Worm (Caenorhabditis elegans) whole organism, L2 larva: ENCODE data around the gene pgm-3.

ENCODE experiments used
- C34F6.9 ChIP-seq: fragments of 150-350 bp; optimal IDR thresholded peaks from 2 replicates; lab custom pipeline; 2014; ENCODE audit warnings: missing biosample characterization, missing genetic modification characterization
- R02D3.7 ChIP-seq: fragments of 150-350 bp; optimal IDR thresholded peaks from 2 replicates; lab custom pipeline; 2014; ENCODE audit warnings: missing biosample characterization, missing genetic modification characterization
- Y55F3AM.14 ChIP-seq: fragments of 200-800 bp; sonication (Bioruptor generic); optimal IDR thresholded peaks from 2 replicates; lab custom pipeline; 2018; ENCODE audit warnings: mild to moderate bottlenecking, missing genetic modification characterization, missing compliant biosample characterization
- ZK546.5 ChIP-seq: sonication (generic microtip); optimal IDR thresholded peaks from 2 replicates; lab custom pipeline; 2017; ENCODE audit warnings: missing biosample characterization, missing genetic modification characterization
- alr-1 ChIP-seq: fragments of 150-350 bp; optimal IDR thresholded peaks from 2 replicates; lab custom pipeline; 2014; ENCODE audit warnings: missing biosample characterization, missing genetic modification characterization
- aly-2 ChIP-seq: fragments of 150-350 bp; optimal IDR thresholded peaks from 2 replicates; lab custom pipeline; 2014; ENCODE audit warnings: missing biosample characterization, missing genetic modification characterization
- ama-1 ChIP-seq: fragments of 150-350 bp; optimal IDR thresholded peaks from 2 replicates; lab custom pipeline; 2018; ENCODE audit warnings: inconsistent platforms
- ceh-16 ChIP-seq: fragments of 150-350 bp; optimal IDR thresholded peaks from 2 replicates; lab custom pipeline; 2014; ENCODE audit warnings: missing biosample characterization, missing genetic modification characterization
- ceh-82 ChIP-seq: fragments of 150-350 bp; optimal IDR thresholded peaks from 2 replicates; lab custom pipeline; 2014; ENCODE audit warnings: missing biosample characterization, missing genetic modification characterization
- crh-2 ChIP-seq: sonication (generic microtip); optimal IDR thresholded peaks from 2 replicates; lab custom pipeline; 2017; ENCODE audit warnings: missing biosample characterization, missing genetic modification characterization
- dmd-4 ChIP-seq: sonication (generic microtip); optimal IDR thresholded peaks from 2 replicates; lab custom pipeline; 2017; ENCODE audit warnings: missing biosample characterization, missing genetic modification characterization
- egl-27 ChIP-seq: sonication (generic microtip); optimal IDR thresholded peaks from 3 replicates; lab custom pipeline; 2017; ENCODE audit warnings: missing biosample characterization, missing genetic modification reagents, missing genetic modification characterization
- elt-1 ChIP-seq: fragments of 150-350 bp; optimal IDR thresholded peaks from 2 replicates; lab custom pipeline; 2014; ENCODE audit warnings: missing biosample characterization, missing genetic modification characterization
- elt-3 ChIP-seq: sonication (generic microtip); optimal IDR thresholded peaks from 2 replicates; lab custom pipeline; 2017; ENCODE audit warnings: missing biosample characterization, missing genetic modification characterization
- gmeb-1 ChIP-seq: fragments of 150-350 bp; optimal IDR thresholded peaks from 2 replicates; lab custom pipeline; 2014; ENCODE audit warnings: missing biosample characterization, missing genetic modification characterization
- lin-11 ChIP-seq: fragments of 150-350 bp; sonication (generic microtip); optimal IDR thresholded peaks from 2 replicates; lab custom pipeline; 2014; ENCODE audit warnings: missing biosample characterization, missing genetic modification characterization, inconsistent platforms, mixed read lengths
- lin-13 ChIP-seq: fragments of 150-350 bp; optimal IDR thresholded peaks from 2 replicates; lab custom pipeline; 2014; ENCODE audit warnings: missing biosample characterization, missing genetic modification reagents, missing genetic modification characterization
- lsy-2 ChIP-seq, 2 experiments: fragments of 150-350 bp in 1 of 2; sonication (generic microtip) in 1 of 2; optimal IDR thresholded peaks; 2 replicates each; lab custom pipeline; 2014 to 2017; ENCODE audit warnings: missing biosample characterization in 2 of 2, missing genetic modification characterization in 2 of 2
- mab-5 ChIP-seq: fragments of 150-350 bp; optimal IDR thresholded peaks from 2 replicates; lab custom pipeline; 2014; ENCODE audit warnings: missing biosample characterization, missing genetic modification characterization
- nhr-10 ChIP-seq: sonication (generic microtip); optimal IDR thresholded peaks from 2 replicates; lab custom pipeline; 2017; ENCODE audit warnings: missing biosample characterization, missing genetic modification characterization
- nhr-12 ChIP-seq: fragments of 150-350 bp; optimal IDR thresholded peaks from 2 replicates; lab custom pipeline; 2014; ENCODE audit warnings: missing biosample characterization, missing genetic modification characterization
- nhr-25 ChIP-seq: fragments of 150-350 bp; sonication (generic microtip); optimal IDR thresholded peaks from 3 replicates; lab custom pipeline; 2014; ENCODE audit warnings: missing biosample characterization, missing genetic modification characterization
- nhr-6 ChIP-seq: fragments of 150-350 bp; optimal IDR thresholded peaks from 2 replicates; lab custom pipeline; 2014; ENCODE audit warnings: missing biosample characterization, missing genetic modification characterization
- nhr-77 ChIP-seq: fragments of 150-350 bp; optimal IDR thresholded peaks from 2 replicates; lab custom pipeline; 2014; ENCODE audit warnings: missing biosample characterization, missing genetic modification characterization
- peb-1 ChIP-seq: fragments of 150-350 bp; optimal IDR thresholded peaks from 2 replicates; lab custom pipeline; 2014; ENCODE audit warnings: missing biosample characterization, missing genetic modification characterization
- sem-4 ChIP-seq: fragments of 150-350 bp; optimal IDR thresholded peaks from 2 replicates; lab custom pipeline; 2014; ENCODE audit warnings: missing biosample characterization, missing genetic modification reagents, missing genetic modification characterization
- skn-1 ChIP-seq: sonication (generic microtip); optimal IDR thresholded peaks from 2 replicates; lab custom pipeline; 2017; ENCODE audit warnings: missing biosample characterization, missing genetic modification characterization
- sma-3 ChIP-seq: sonication (generic microtip); optimal IDR thresholded peaks from 2 replicates; lab custom pipeline; 2016; ENCODE audit warnings: missing genetic modification reagents, missing genetic modification characterization, missing compliant biosample characterization
- sma-9 ChIP-seq, 2 experiments: fragments of 150-350 bp in 1 of 2; sonication (generic microtip) in 1 of 2; optimal IDR thresholded peaks; 2 replicates each; lab custom pipeline; 2014 to 2016; ENCODE audit warnings: missing genetic modification characterization in 2 of 2, mild to moderate bottlenecking in 1 of 2, missing biosample characterization in 1 of 2, missing compliant biosample characterization in 1 of 2, missing genetic modification reagents in 1 of 2, moderate library complexity in 1 of 2
- snpc-4 ChIP-seq: fragments of 150-350 bp; optimal IDR thresholded peaks from 2 replicates; lab custom pipeline; 2014; ENCODE audit warnings: missing biosample characterization, missing genetic modification characterization
- unc-39 ChIP-seq: fragments of 150-350 bp; optimal IDR thresholded peaks from 2 replicates; lab custom pipeline; 2014; ENCODE audit warnings: missing biosample characterization, missing genetic modification characterization
- unc-55 ChIP-seq: fragments of 150-350 bp; sonication (generic microtip); optimal IDR thresholded peaks from 3 replicates; lab custom pipeline; 2014; ENCODE audit warnings: missing biosample characterization, missing genetic modification reagents, missing genetic modification characterization
- unc-62 ChIP-seq: fragments of 150-350 bp; optimal IDR thresholded peaks from 2 replicates; lab custom pipeline; 2014; ENCODE audit warnings: missing biosample characterization, missing genetic modification reagents, missing genetic modification characterization
- zag-1 ChIP-seq: fragments of 150-350 bp; optimal IDR thresholded peaks from 2 replicates; lab custom pipeline; 2014; ENCODE audit warnings: missing biosample characterization, missing genetic modification characterization
- ztf-1 ChIP-seq: fragments of 200-800 bp; sonication (Bioruptor generic); conservative IDR thresholded peaks from 2 replicates; pipeline ENCODE4 v1.3.6; 2022; ENCODE audit warnings: missing genetic modification characterization, missing compliant biosample characterization
- ztf-11 ChIP-seq: sonication (generic microtip); optimal IDR thresholded peaks from 2 replicates; lab custom pipeline; 2017; ENCODE audit warnings: missing biosample characterization, missing genetic modification characterization

pgm-3 gene

DNA sequence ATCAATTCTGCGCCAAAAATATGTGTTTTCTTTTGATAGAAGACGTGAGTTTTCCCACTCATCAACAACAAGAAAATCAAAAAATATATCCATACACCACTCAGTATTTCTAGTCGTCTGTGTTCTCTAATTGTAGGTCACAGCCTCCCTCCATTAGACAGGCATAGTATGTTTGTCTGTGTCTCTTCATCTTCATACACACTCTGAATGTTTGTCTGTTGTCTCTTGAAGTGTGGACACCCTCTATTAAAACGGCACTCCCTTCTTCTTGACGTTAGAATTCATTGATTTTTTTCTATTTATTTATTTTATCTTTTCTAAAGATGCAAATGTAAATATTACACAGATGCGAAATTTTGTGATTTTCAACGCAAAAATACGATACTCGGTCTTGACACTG lies 11.8 kb downstream of the pgm-3 start:
- no peak for TF ChIP-seq nhr-25
- peak; percentile 62 for TF ChIP-seq C34F6.9 (tag; lab: Kevin White, UChicago)
- peak in 1 of 2 experiments; percentile 17 for TF ChIP-seq lsy-2 (tag; optimal IDR thresholded peaks at IDR 0.05; lab: Kevin White, UChicago)

ce11 chrIV:8737787-8738186 lies 12.3 kb downstream of the pgm-3 start, which contains the start of gene F21D5.4:
TSS of gene F21D5.4 (plus strand) at chrIV:8738087.
- no peak for TF ChIP-seq ztf-11 (tag; lab: Kevin White, UChicago)
- TF ChIP-seq dmd-4 = no peak
- no peak for TF ChIP-seq elt-3 (tag; lab: Kevin White, UChicago)
- no peak for TF ChIP-seq ceh-82 (tag; lab: Kevin White, UChicago)
- no peak for TF ChIP-seq ztf-1
- no peak for TF ChIP-seq snpc-4 (tag; lab: Kevin White, UChicago)
- no peak for TF ChIP-seq sma-3 (GFP tag; lab: Kevin White, UChicago)
- no peak for TF ChIP-seq gmeb-1 (tag; lab: Kevin White, UChicago)
- TF ChIP-seq lin-11 (tag; lab: Kevin White, UChicago) = no peak
- TF ChIP-seq ama-1 = no peak
- no peak for TF ChIP-seq egl-27 (tag; lab: Kevin White, UChicago)
- no peak for TF ChIP-seq peb-1 (tag; lab: Kevin White, UChicago)
- TF ChIP-seq nhr-77 (tag; lab: Kevin White, UChicago) = no peak
- no peak for TF ChIP-seq nhr-12
- no peak for TF ChIP-seq skn-1
- TF ChIP-seq elt-1 (tag; lab: Kevin White, UChicago) = no peak
- no peak for TF ChIP-seq aly-2 (tag; lab: Kevin White, UChicago)
- no peak for TF ChIP-seq sem-4
- TF ChIP-seq, all 48 proteins: peak for 0

- no peak for TF ChIP-seq unc-39 (tag; lab: Kevin White, UChicago)
- no peak for TF ChIP-seq R02D3.7
- TF ChIP-seq alr-1 (tag; lab: Kevin White, UChicago) = no peak
- no peak for TF ChIP-seq nhr-77 (tag; lab: Kevin White, UChicago)
- TF ChIP-seq nhr-10 (tag; lab: Kevin White, UChicago) = no peak
- no peak for TF ChIP-seq nhr-12
- TF ChIP-seq zag-1 = no peak
- TF ChIP-seq nhr-6 (tag; lab: Kevin White, UChicago) = no peak
- no peak for TF ChIP-seq unc-55
- no peak for TF ChIP-seq skn-1
- no peak for TF ChIP-seq Y55F3AM.14 (GFP tag; lab: Kevin White, UChicago)
- TF ChIP-seq ztf-1 = no peak
- TF ChIP-seq lin-13 (GFP tag; lab: Kevin White, UChicago) = no peak
- no peak for TF ChIP-seq sem-4
- TF ChIP-seq gmeb-1 (tag; lab: Kevin White, UChicago) = no peak
These were observed 13.8 kb downstream of the pgm-3 start, which contains the start of gene F21D5.5 for ce11 chrIV:8739294-8739693. TSS of gene F21D5.5 (minus strand) at chrIV:8739394.

DNA sequence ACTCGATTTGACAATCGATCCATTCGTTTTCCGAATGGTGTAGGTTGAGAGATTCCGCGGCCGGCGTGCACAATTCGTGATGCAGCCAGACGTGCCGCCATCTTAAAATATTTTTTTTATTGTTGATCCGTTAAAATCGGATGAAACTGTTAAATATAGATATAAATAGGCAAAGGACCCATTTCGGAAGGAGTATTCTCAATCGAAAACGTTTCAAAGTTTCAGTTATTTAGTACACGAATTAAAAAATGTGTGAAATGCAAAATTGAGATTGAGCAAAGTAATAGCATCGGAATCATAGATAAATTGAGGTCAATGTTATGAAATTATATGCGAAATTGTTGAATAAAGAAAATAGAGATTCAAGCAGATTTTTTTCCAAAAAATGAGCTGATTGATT lies 14.4 kb downstream of the pgm-3 start, which contains the start of gene mrps-33:
TSS of gene mrps-33 (minus strand) at position 101 of the 400 bp plus-strand sequence.
- TF ChIP-seq ZK546.5 (tag; lab: Kevin White, UChicago) = no peak
- TF ChIP-seq nhr-12 = no peak

- no peak for TF ChIP-seq unc-62 (GFP tag; lab: Kevin White, UChicago)
- no peak for TF ChIP-seq sma-9 (GFP tag; optimal IDR thresholded peaks at IDR 0.05; lab: Kevin White, UChicago)
- TF ChIP-seq sma-9 (tag; optimal IDR thresholded peaks at IDR 0.05; lab: Kevin White, UChicago) = no peak
- no peak for TF ChIP-seq nhr-77 (tag; lab: Kevin White, UChicago)
- TF ChIP-seq ceh-16 (tag; lab: Kevin White, UChicago) = no peak
- TF ChIP-seq zag-1 = no peak
- no peak for TF ChIP-seq nhr-6 (tag; lab: Kevin White, UChicago)
- no peak for TF ChIP-seq elt-1 (tag; lab: Kevin White, UChicago)
- no peak for TF ChIP-seq egl-27 (tag; lab: Kevin White, UChicago)
- TF ChIP-seq lin-11 (tag; lab: Kevin White, UChicago) = no peak
- no peak for TF ChIP-seq crh-2 (tag; lab: Kevin White, UChicago)
- TF ChIP-seq mab-5 (tag; lab: Kevin White, UChicago) = no peak
- TF ChIP-seq, all 48 proteins: peak for 0
These were observed 15.5 kb downstream of the pgm-3 start, which contains the start of gene F21D5.6 for ce11 chrIV:8740952-8741438. TSS of gene F21D5.6 (minus strand) at chrIV:8741388.
